Worm (Caenorhabditis elegans) whole organism, early embryonic: ENCODE results near the gene W08F4.10.
"Not testable (repeated sequence)": the region's sequence is repeated elsewhere in the genome, so short reads cannot be mapped to it uniquely, and the experiment has no call there.

Experiments
- aly-1 ChIP-seq: sonication (generic microtip); optimal IDR thresholded peaks from 2 replicates; lab custom pipeline; 2016; ENCODE audit warnings: missing genetic modification characterization, missing compliant biosample characterization
- ama-1 ChIP-seq: fragments of 150-350 bp; optimal IDR thresholded peaks from 2 replicates; lab custom pipeline; 2014
- hmg-4 ChIP-seq: fragments of 200-800 bp; sonication (Bioruptor generic); optimal IDR thresholded peaks from 2 replicates; lab custom pipeline; 2018; ENCODE audit warnings: mild to moderate bottlenecking, missing genetic modification characterization, missing compliant biosample characterization
- hnd-1 ChIP-seq: sonication (generic microtip); optimal IDR thresholded peaks from 2 replicates; lab custom pipeline; 2016; ENCODE audit warnings: missing genetic modification characterization, missing compliant biosample characterization
- tbx-11 ChIP-seq: fragments of 200-800 bp; sonication (Bioruptor generic); IDR thresholded peaks from 2 replicates; pipeline ENCODE4 v1.3.6; 2022; ENCODE audit warnings: missing genetic modification characterization, missing compliant biosample characterization
- tra-4 ChIP-seq: sonication (generic microtip); optimal IDR thresholded peaks from 2 replicates; lab custom pipeline; 2017; ENCODE audit warnings: missing genetic modification characterization, missing compliant biosample characterization

- TF ChIP-seq ama-1 (lab: Kevin White, UChicago); aly-1; tbx-11 (GFP tag; lab: Robert Waterston, UW); tra-4 (tag; lab: Kevin White, UChicago); hmg-4; hnd-1 (tag; lab: Kevin White, UChicago): not testable (repeated sequence)
These were observed 2.2 kb upstream of the W08F4.10 start, which contains the start of gene W08F4.1 for ce11 chrII:593221-593620.
